Worm (Caenorhabditis elegans) whole organism, L4 larva: Measurements from ENCODE around the gene ubc-17.

Experiments used
- Y105C5A.15 ChIP-seq: fragments of 200-800 bp; sonication (Bioruptor generic); IDR thresholded peaks from 2 replicates; pipeline ENCODE4 v1.3.6; 2022; ENCODE audit warnings: missing genetic modification characterization, missing compliant biosample characterization
- ZK546.5 ChIP-seq, 2 experiments: sonication (generic microtip); optimal IDR thresholded peaks; 2 replicates each; lab custom pipeline; 2017; ENCODE audit warnings: missing biosample characterization in 2 of 2, missing genetic modification characterization in 2 of 2
- aly-2 ChIP-seq: sonication (generic microtip); optimal IDR thresholded peaks from 2 replicates; lab custom pipeline; 2018; ENCODE audit warnings: missing biosample characterization, missing genetic modification characterization
- ama-1 ChIP-seq: fragments of 150-350 bp; optimal IDR thresholded peaks from 2 replicates; lab custom pipeline; 2014; ENCODE audit warnings: inconsistent platforms, mixed read lengths
- dmd-6 ChIP-seq: fragments of 200-800 bp; sonication (Bioruptor generic); IDR thresholded peaks from 2 replicates; pipeline ENCODE4 v1.3.6; 2022; ENCODE audit warnings: missing genetic modification reagents, missing genetic modification characterization, missing compliant biosample characterization
- egl-43 ChIP-seq: fragments of 200-800 bp; sonication (Bioruptor generic); IDR thresholded peaks from 2 replicates; pipeline ENCODE4 v1.3.6; 2022; ENCODE audit warnings: missing genetic modification reagents, missing genetic modification characterization, missing compliant biosample characterization
- lim-7 ChIP-seq: fragments of 200-800 bp; sonication (Bioruptor generic); IDR thresholded peaks from 2 replicates; pipeline ENCODE4 v1.3.6; 2022; ENCODE audit warnings: missing genetic modification characterization, missing compliant biosample characterization
- lin-39 ChIP-seq: fragments of 150-350 bp; optimal IDR thresholded peaks from 2 replicates; lab custom pipeline; 2014; ENCODE audit warnings: missing biosample characterization, missing genetic modification reagents, missing genetic modification characterization
- lir-3 ChIP-seq: sonication (generic microtip); optimal IDR thresholded peaks from 2 replicates; lab custom pipeline; 2016; ENCODE audit warnings: mild to moderate bottlenecking, missing genetic modification characterization, missing compliant biosample characterization
- pqm-1 ChIP-seq: sonication (generic microtip); optimal IDR thresholded peaks from 2 replicates; lab custom pipeline; 2017; ENCODE audit warnings: missing biosample characterization, missing genetic modification characterization
- zfp-3 ChIP-seq: fragments of 200-800 bp; sonication (Bioruptor generic); conservative IDR thresholded peaks from 2 replicates; pipeline ENCODE4 v1.3.6; 2022; ENCODE audit warnings: missing genetic modification reagents, missing genetic modification characterization, missing compliant biosample characterization

ce11 chrX:7076485-7076884 lies 26.1 kb downstream of the ubc-17 start:
- TF ChIP-seq aly-2 (no peak), dmd-6 (no peak), pqm-1 (tag; lab: Kevin White, UChicago) (no peak), ama-1 (lab: Kevin White, UChicago) (no peak), Y105C5A.15 (GFP tag; lab: Robert Waterston, UW) (no peak), ZK546.5 (tag; optimal IDR thresholded peaks at IDR 0.05; lab: Kevin White, UChicago) (no peak), lim-7 (no peak), lin-39 (no peak), egl-43 (GFP tag; lab: Robert Waterston, UW) (no peak), lir-3 (tag; lab: Kevin White, UChicago) (no peak), zfp-3 (no peak)
